Worm (Caenorhabditis elegans) whole organism, mixed stage, embryonic: Measurements from ENCODE around the gene C56A3.8.

Experiments used
- blmp-1 ChIP-seq: fragments of 150-350 bp; optimal IDR thresholded peaks from 2 replicates; lab custom pipeline; 2014; ENCODE audit warnings: missing biosample characterization, missing genetic modification characterization
- ces-1 ChIP-seq: fragments of 150-350 bp; optimal IDR thresholded peaks from 2 replicates; lab custom pipeline; 2014; ENCODE audit warnings: missing biosample characterization, missing genetic modification reagents, missing genetic modification characterization
- elt-3 ChIP-seq: fragments of 150-350 bp; optimal IDR thresholded peaks from 2 replicates; lab custom pipeline; 2014; ENCODE audit warnings: missing biosample characterization, missing genetic modification characterization
- lsy-2 ChIP-seq: fragments of 150-350 bp; optimal IDR thresholded peaks from 2 replicates; lab custom pipeline; 2014; ENCODE audit warnings: missing biosample characterization, missing genetic modification characterization
- mep-1 ChIP-seq: fragments of 150-350 bp; optimal IDR thresholded peaks from 2 replicates; lab custom pipeline; 2017; ENCODE audit warnings: missing biosample characterization, missing genetic modification reagents, missing genetic modification characterization, inconsistent platforms
- nhr-237 ChIP-seq: fragments of 150-350 bp; optimal IDR thresholded peaks from 2 replicates; lab custom pipeline; 2014; ENCODE audit warnings: missing biosample characterization, missing genetic modification characterization
- nhr-76 ChIP-seq: sonication (generic microtip); optimal IDR thresholded peaks from 2 replicates; lab custom pipeline; 2017; ENCODE audit warnings: missing biosample characterization, missing genetic modification characterization
- snpc-4 ChIP-seq: fragments of 150-350 bp; optimal IDR thresholded peaks from 2 replicates; lab custom pipeline; 2014; ENCODE audit warnings: missing biosample characterization, missing genetic modification characterization
- tbx-8 ChIP-seq: fragments of 200-800 bp; sonication (Bioruptor generic); optimal IDR thresholded peaks from 2 replicates; lab custom pipeline; 2018; ENCODE audit warnings: mild to moderate bottlenecking, missing genetic modification characterization, moderate library complexity, missing compliant biosample characterization
- unc-39 ChIP-seq: fragments of 150-350 bp; optimal IDR thresholded peaks from 2 replicates; lab custom pipeline; 2014; ENCODE audit warnings: missing biosample characterization, missing genetic modification characterization
- zip-8 ChIP-seq: fragments of 150-350 bp; optimal IDR thresholded peaks from 2 replicates; lab custom pipeline; 2014; ENCODE audit warnings: missing biosample characterization, missing genetic modification characterization
- ztf-11 ChIP-seq: fragments of 150-350 bp; optimal IDR thresholded peaks from 2 replicates; lab custom pipeline; 2014; ENCODE audit warnings: missing biosample characterization, missing genetic modification characterization

ce11 chrV:13584484-13584883 lies 24.4 kb downstream of the C56A3.8 start, which contains the start of gene F53F4.1:
- TF ChIP-seq zip-8 (tag; lab: Kevin White, UChicago), result no peak
- TF ChIP-seq ces-1, result no peak
- TF ChIP-seq nhr-237, result no peak
- no peak for TF ChIP-seq unc-39 (tag; lab: Kevin White, UChicago)
- no peak for TF ChIP-seq ztf-11
- TF ChIP-seq lsy-2 (tag; lab: Kevin White, UChicago), result no peak
- no peak for TF ChIP-seq elt-3 (tag; lab: Kevin White, UChicago)
- TF ChIP-seq mep-1 (tag; lab: Kevin White, UChicago), result no peak
- TF ChIP-seq tbx-8, result no peak
- TF ChIP-seq blmp-1 (tag; lab: Kevin White, UChicago), result no peak
- no peak for TF ChIP-seq nhr-76 (tag; lab: Kevin White, UChicago)
- no peak for TF ChIP-seq snpc-4 (tag; lab: Kevin White, UChicago)
